Fruit fly (Drosophila melanogaster) whole organism, embryonic: Measurements from ENCODE around the gene CG11367.

ENCODE experiments used
- CG17829 ChIP-seq: fragments of 200-800 bp; optimal IDR thresholded peaks from 2 replicates; lab custom pipeline; 2019; ENCODE audit warnings: missing biosample characterization, mild to moderate bottlenecking, missing genetic modification characterization, moderate library complexity
- CG6765 ChIP-seq: fragments of 200-800 bp; sonication (Bioruptor generic); optimal IDR thresholded peaks from 3 replicates; lab custom pipeline; 2017; ENCODE audit warnings: missing biosample characterization, mild to moderate bottlenecking, missing genetic modification characterization
- CoRest ChIP-seq: fragments of 200-800 bp; sonication (Bioruptor generic); optimal IDR thresholded peaks from 3 replicates; lab custom pipeline; 2018; ENCODE audit warnings: missing biosample characterization, mild to moderate bottlenecking, missing genetic modification characterization, moderate library complexity
- D19B ChIP-seq: fragments of 200-800 bp; sonication (Bioruptor generic); optimal IDR thresholded peaks from 2 replicates; lab custom pipeline; 2017; ENCODE audit warnings: missing biosample characterization, mild to moderate bottlenecking, missing genetic modification characterization
- Stat92E ChIP-seq, 3 experiments: fragments of >200 bp in 2 of 3; fragments of 200-800 bp in 1 of 3; sonication (Bioruptor generic) in 1 of 3; optimal IDR thresholded peaks; 2 replicates each; lab custom pipeline; 2017 to 2019; ENCODE audit warnings: missing biosample characterization in 3 of 3, missing genetic modification characterization in 3 of 3, mild to moderate bottlenecking in 1 of 3, moderate library complexity in 1 of 3
- br ChIP-seq: fragments of >200 bp; optimal IDR thresholded peaks from 2 replicates; lab custom pipeline; 2017
- eve ChIP-seq, 2 experiments: fragments of >200 bp; optimal IDR thresholded peaks; 2 replicates each; lab custom pipeline; 2017; ENCODE audit warnings: missing biosample characterization in 2 of 2, missing genetic modification characterization in 2 of 2
- ewg ChIP-seq: fragments of 200-800 bp; sonication (Bioruptor generic); optimal IDR thresholded peaks from 3 replicates; lab custom pipeline; 2017; ENCODE audit warnings: mild to moderate bottlenecking, missing biosample characterization, missing genetic modification reagents, missing genetic modification characterization
- stc ChIP-seq: fragments of 200-800 bp; sonication (Bioruptor generic); IDR thresholded peaks from 2 replicates; pipeline ENCODE4 v1.3.6; 2022; ENCODE audit warnings: missing biosample characterization, missing genetic modification characterization
- tgo ChIP-seq: fragments of 200-800 bp; sonication (Bioruptor generic); IDR thresholded peaks from 3 replicates; pipeline ENCODE4 v1.3.6; 2022; ENCODE audit warnings: missing biosample characterization, missing genetic modification characterization

dm6 chr3L:22721991-22722390 lies 5.9 kb upstream of the CG11367 start, which contains the start of gene CG14451:
- TF ChIP-seq br (no peak), Stat92E (GFP tag; optimal IDR thresholded peaks at IDR 0.05; lab: Kevin White, UChicago) (no peak), tgo (no peak), stc (GFP tag; lab: Robert Waterston, UW) (no peak), CG17829 (no peak), ewg (GFP tag; lab: Kevin White, UChicago) (no peak), CoRest (no peak), CG6765 (no peak), eve (GFP tag; optimal IDR thresholded peaks at IDR 0.05; lab: Kevin White, UChicago) (no peak), D19B (GFP tag; lab: Kevin White, UChicago) (no peak)
